Worm (Caenorhabditis elegans): Measurements from ENCODE around the gene acbp-5.

Gene acbp-5

DNA sequence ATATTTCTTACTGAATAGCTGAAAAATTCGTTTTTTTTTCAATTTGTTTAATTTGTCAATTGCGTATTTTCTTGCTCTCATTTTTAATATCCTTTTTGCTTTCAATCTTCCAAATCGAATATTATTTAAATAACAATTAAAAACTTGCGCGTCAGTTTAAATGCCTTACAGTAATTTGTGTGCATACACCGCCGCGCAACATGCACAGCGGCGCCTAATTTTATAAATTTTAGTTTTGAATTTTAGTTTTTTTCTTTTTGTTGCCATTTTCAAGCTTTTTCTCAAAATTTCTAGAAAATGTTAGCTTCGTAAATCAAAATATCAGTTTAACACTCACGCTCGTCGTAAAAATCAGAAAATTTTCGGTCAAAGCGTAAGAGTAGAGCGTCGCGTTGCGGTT, 41.8 kb upstream of the acbp-5 start:
- no peak for TF ChIP-seq pha-4 (GFP tag; IDR thresholded peaks at IDR 0.05)
- TF ChIP-seq pha-4 (tag; optimal IDR thresholded peaks at IDR 0.05): no peak
- TF ChIP-seq dmd-6 (GFP tag; IDR thresholded peaks at IDR 0.05): no peak
- no peak for TF ChIP-seq daf-8 (GFP tag; IDR thresholded peaks at IDR 0.05)
- peak in 1 of 2 experiments; percentile 61 for TF ChIP-seq lsy-2 (tag; optimal IDR thresholded peaks at IDR 0.05)
- no peak for TF ChIP-seq mdl-1 (tag; optimal IDR thresholded peaks at IDR 0.05)
- no peak for TF ChIP-seq R02D3.7 (tag; optimal IDR thresholded peaks at IDR 0.05)

- TF ChIP-seq aha-1 (tag) (no peak), unc-62 (GFP tag; optimal IDR thresholded peaks at IDR 0.05 in 1 of 2) (peak in 1 of 2 experiments; percentile 92), unc-62 (tag; optimal IDR thresholded peaks at IDR 0.05) (no peak)
Observed at ce11 chrIII:13682019-13682418, 40.5 kb upstream of the acbp-5 start.

DNA sequence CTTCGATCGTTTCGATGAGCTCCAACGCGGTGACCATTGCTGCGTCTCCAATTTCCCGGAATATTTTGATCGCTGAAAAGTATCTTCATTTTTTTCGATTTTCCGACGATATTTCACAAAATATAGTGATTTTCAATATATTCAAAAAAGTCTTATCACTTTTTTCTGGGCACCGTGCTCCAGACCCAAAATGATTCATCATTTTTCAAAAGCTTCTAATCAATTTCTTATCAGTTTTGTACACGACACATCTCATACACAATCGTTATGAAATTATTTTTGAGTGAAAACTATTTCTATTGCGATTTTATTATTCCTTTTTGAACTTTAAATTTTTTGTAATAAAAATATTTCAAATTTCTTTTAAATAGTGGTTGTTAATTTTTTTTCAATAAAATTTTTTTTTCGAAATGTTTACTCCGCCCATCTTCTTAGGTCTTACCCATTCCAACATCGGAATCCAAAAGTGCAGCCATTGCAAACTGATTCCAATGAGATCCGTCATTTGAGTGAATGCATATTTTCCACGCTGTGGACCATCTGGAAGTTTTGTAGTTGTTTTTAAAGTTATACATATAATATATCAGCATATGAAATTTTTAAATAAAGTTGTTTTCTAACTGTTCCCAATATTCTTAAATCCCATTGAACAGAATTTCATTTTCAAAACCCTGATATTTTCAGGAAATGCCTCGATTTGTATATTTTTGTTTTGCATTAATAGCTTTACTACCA, 37.4 kb upstream of the acbp-5 start, which contains the start of gene sid-2:
Gene sid-2 (plus strand): TSS at position 685 of the 735 bp plus-strand sequence.
- TF ChIP-seq unc-62 (GFP tag; optimal IDR thresholded peaks at IDR 0.05 in 1 of 2) (peak in 1 of 2 experiments; percentile 71), unc-62 (tag; optimal IDR thresholded peaks at IDR 0.05) (no peak), fkh-10 (GFP tag; optimal IDR thresholded peaks at IDR 0.05) (no peak), arid-1 (GFP tag; conservative IDR thresholded peaks at IDR 0.05) (no peak), nhr-25 (tag; optimal IDR thresholded peaks at IDR 0.05; ENCODE audit: borderline replicate concordance, insufficient read depth) (no peak), dmd-8 (GFP tag; IDR thresholded peaks at IDR 0.05) (no peak), daf-16 (GFP tag; optimal IDR thresholded peaks at IDR 0.05) (no peak), daf-16 (tag; optimal IDR thresholded peaks at IDR 0.05) (peak; percentile 41), aha-1 (tag) (no peak), tra-1 (GFP tag; IDR thresholded peaks at IDR 0.05) (no peak), cey-2 (tag; optimal IDR thresholded peaks at IDR 0.05; ENCODE audit: borderline replicate concordance, insufficient read depth) (no peak), pqm-1 (tag; optimal IDR thresholded peaks at IDR 0.05) (peak; percentile 76), ceh-20 (GFP tag; IDR thresholded peaks at IDR 0.05) (no peak), mep-1 (tag; optimal IDR thresholded peaks at IDR 0.05) (no peak), dve-1 (tag; optimal IDR thresholded peaks at IDR 0.05; ENCODE audit: insufficient read depth) (peak; percentile 42), nhr-28 (tag; optimal IDR thresholded peaks at IDR 0.05) (peak; percentile 69), attf-4 (tag; optimal IDR thresholded peaks at IDR 0.05) (no peak)

ce11 chrIII:13672654-13673330, 31.3 kb upstream of the acbp-5 start, which contains the start of gene aqp-11:
aqp-11 (plus strand) TSS chrIII:13673280.
- no peak for TF ChIP-seq spr-3 (GFP tag; optimal IDR thresholded peaks at IDR 0.05)
- TF ChIP-seq tra-1 (GFP tag; IDR thresholded peaks at IDR 0.05): no peak
- TF ChIP-seq madf-9 (GFP tag; conservative IDR thresholded peaks at IDR 0.05): no peak
- TF ChIP-seq dmd-9 (GFP tag; IDR thresholded peaks at IDR 0.05): no peak
- TF ChIP-seq nhr-28 (tag; optimal IDR thresholded peaks at IDR 0.05): peak; percentile 41
- no peak for TF ChIP-seq madf-5 (GFP tag; IDR thresholded peaks at IDR 0.05)
- TF ChIP-seq unc-39 (tag; optimal IDR thresholded peaks at IDR 0.05): no peak
- peak; percentile 52 for TF ChIP-seq pqm-1 (tag; optimal IDR thresholded peaks at IDR 0.05)
- no peak for TF ChIP-seq zip-11 (GFP tag; IDR thresholded peaks at IDR 0.05)
- TF ChIP-seq Y5F2A.4 (GFP tag; optimal IDR thresholded peaks at IDR 0.05): no peak
- no peak for TF ChIP-seq ceh-32 (tag; optimal IDR thresholded peaks at IDR 0.05; ENCODE audit: poor library complexity)
- TF ChIP-seq daf-16 (GFP tag; optimal IDR thresholded peaks at IDR 0.05): no peak
- peak; percentile 47 for TF ChIP-seq daf-16 (tag; optimal IDR thresholded peaks at IDR 0.05)
- TF ChIP-seq php-3 (GFP tag; IDR thresholded peaks at IDR 0.05): 0 out of 2 replicates have a peak, but pooled peaks have one; percentile 47
- no peak for TF ChIP-seq lin-29 (GFP tag; IDR thresholded peaks at IDR 0.05)
- peak; percentile 37 for TF ChIP-seq mxl-3 (GFP tag; optimal IDR thresholded peaks at IDR 0.05)
- no peak for TF ChIP-seq ztf-7 (tag; optimal IDR thresholded peaks at IDR 0.05)
- TF ChIP-seq hlh-30 (tag; optimal IDR thresholded peaks at IDR 0.05; ENCODE audit: insufficient read depth): peak; percentile 5
- no peak for TF ChIP-seq T26A8.4 (GFP tag; IDR thresholded peaks at IDR 0.05)
- no peak for TF ChIP-seq rbr-2 (tag; optimal IDR thresholded peaks at IDR 0.05)
- peak; percentile 51 for TF ChIP-seq dve-1 (tag; optimal IDR thresholded peaks at IDR 0.05; ENCODE audit: insufficient read depth)
- no peak for TF ChIP-seq arid-1 (GFP tag; conservative IDR thresholded peaks at IDR 0.05)
- TF ChIP-seq dmd-6 (GFP tag; IDR thresholded peaks at IDR 0.05): peak; percentile 48; the same call in 1 of the 2 replicates
